Fruit fly (Drosophila melanogaster) whole organism, embryonic: ENCODE data around the gene CG42536.

Source experiments
- CG34224 ChIP-seq: fragments of 200-800 bp; sonication (Bioruptor generic); IDR thresholded peaks from 3 replicates; pipeline ENCODE4 v1.3.6; 2022; ENCODE audit warnings: missing biosample characterization, missing genetic modification characterization; ENCODE audit not compliant: partially characterized antibody
- HLH3B ChIP-seq: fragments of 200-800 bp; sonication (Bioruptor generic); IDR thresholded peaks from 2 replicates; pipeline ENCODE4 v1.3.6; 2022; ENCODE audit warnings: missing biosample characterization, missing genetic modification characterization
- HmgZ ChIP-seq: fragments of 200-800 bp; sonication (Bioruptor generic); optimal IDR thresholded peaks from 2 replicates; lab custom pipeline; 2018; ENCODE audit warnings: missing biosample characterization, mild to moderate bottlenecking, missing genetic modification characterization
- Hmx ChIP-seq: fragments of 200-800 bp; sonication (Bioruptor generic); optimal IDR thresholded peaks from 2 replicates; lab custom pipeline; 2016; ENCODE audit warnings: missing biosample characterization, missing genetic modification characterization
- Opbp ChIP-seq: fragments of 200-800 bp; sonication (Bioruptor generic); IDR thresholded peaks from 3 replicates; pipeline ENCODE4 v1.3.6; 2022; ENCODE audit warnings: missing biosample characterization, missing genetic modification characterization; ENCODE audit not compliant: partially characterized antibody

DNA sequence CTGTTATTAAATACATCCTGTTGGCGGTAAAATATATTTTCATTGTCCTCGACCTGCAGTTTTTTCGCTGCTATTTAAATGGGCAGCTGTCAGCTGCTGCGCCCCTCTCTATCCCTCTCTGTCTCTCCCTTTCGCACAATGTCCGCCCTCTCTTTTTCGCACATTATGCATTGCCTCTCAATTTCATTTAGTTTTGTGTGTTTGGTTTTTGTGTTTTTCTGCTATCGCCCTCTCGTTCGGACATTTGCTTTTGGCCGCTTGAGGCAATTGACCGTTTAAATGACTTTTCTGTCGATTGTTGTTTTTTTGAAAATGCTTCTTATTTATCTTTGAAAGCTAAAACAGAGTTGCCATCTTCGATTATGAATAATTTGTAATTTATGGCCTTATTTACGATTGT is 45.1 kb upstream of the CG42536 start:
- TF ChIP-seq Hmx, result no peak
- TF ChIP-seq Opbp (GFP tag; lab: Robert Waterston, UW), result no peak
- no peak for TF ChIP-seq HmgZ
- no peak for TF ChIP-seq HLH3B (GFP tag; lab: Robert Waterston, UW)
- TF ChIP-seq CG34224, result no peak
